Worm (Caenorhabditis elegans) whole organism, young adult: ENCODE measurements around the gene Y62F5A.9.
A peak's percentile ranks its signal among the peaks of the same experiment; 100 is the strongest.
"Not testable (repeated sequence)": the region's sequence is repeated elsewhere in the genome, so short reads cannot be mapped to it uniquely, and the experiment has no call there.

Source experiments
- B0019.2 ChIP-seq: fragments of 200-800 bp; sonication (Bioruptor generic); conservative IDR thresholded peaks from 2 replicates; pipeline ENCODE4 v1.3.6; 2022; ENCODE audit warnings: missing genetic modification reagents, missing genetic modification characterization, missing compliant biosample characterization
- B0261.1 ChIP-seq: sonication (generic microtip); optimal IDR thresholded peaks from 2 replicates; lab custom pipeline; 2016; ENCODE audit warnings: mild to moderate bottlenecking, missing genetic modification characterization, moderate library complexity, missing compliant biosample characterization
- C17E4.6 ChIP-seq: fragments of 200-800 bp; sonication (Bioruptor generic); IDR thresholded peaks from 2 replicates; pipeline ENCODE4 v1.3.6; 2022; ENCODE audit warnings: missing genetic modification reagents, missing genetic modification characterization, missing compliant biosample characterization
- D2030.7 ChIP-seq: fragments of 200-800 bp; sonication (Bioruptor generic); IDR thresholded peaks from 2 replicates; pipeline ENCODE4 v1.3.6; 2022; ENCODE audit warnings: missing genetic modification reagents, missing genetic modification characterization, missing compliant biosample characterization
- F37B4.10 ChIP-seq: fragments of 200-800 bp; sonication (Bioruptor generic); IDR thresholded peaks from 2 replicates; pipeline ENCODE4 v1.3.6; 2022; ENCODE audit warnings: missing genetic modification characterization, missing compliant biosample characterization
- T07F8.4 ChIP-seq: sonication (generic microtip); optimal IDR thresholded peaks from 2 replicates; lab custom pipeline; 2016; ENCODE audit warnings: mild to moderate bottlenecking, missing genetic modification characterization, moderate library complexity, missing compliant biosample characterization
- Y53F4B.3 ChIP-seq: fragments of 200-800 bp; sonication (Bioruptor generic); IDR thresholded peaks from 2 replicates; pipeline ENCODE4 v1.3.6; 2022; ENCODE audit warnings: missing genetic modification reagents, missing genetic modification characterization, missing compliant biosample characterization
- ZK185.1 ChIP-seq: sonication (generic microtip); optimal IDR thresholded peaks from 2 replicates; lab custom pipeline; 2016; ENCODE audit warnings: mild to moderate bottlenecking, missing genetic modification characterization, missing compliant biosample characterization; ENCODE audit not compliant: poor library complexity, severe bottlenecking
- akir-1 ChIP-seq: fragments of 200-800 bp; sonication (Bioruptor generic); optimal IDR thresholded peaks from 2 replicates; lab custom pipeline; 2018; ENCODE audit warnings: mild to moderate bottlenecking, missing genetic modification characterization, moderate library complexity, missing compliant biosample characterization
- aptf-2 ChIP-seq: fragments of 200-800 bp; sonication (Bioruptor generic); conservative IDR thresholded peaks from 2 replicates; pipeline ENCODE4 v1.3.6; 2022; ENCODE audit warnings: missing genetic modification reagents, missing genetic modification characterization, missing compliant biosample characterization
- atf-7 ChIP-seq: sonication (generic microtip); optimal IDR thresholded peaks from 2 replicates; lab custom pipeline; 2017; ENCODE audit warnings: mild to moderate bottlenecking, missing genetic modification characterization, missing compliant biosample characterization
- attf-3 ChIP-seq: fragments of 200-800 bp; sonication (Bioruptor generic); conservative IDR thresholded peaks from 2 replicates; pipeline ENCODE4 v1.3.6; 2022; ENCODE audit warnings: missing genetic modification reagents, missing genetic modification characterization, missing compliant biosample characterization
- attf-5 ChIP-seq: fragments of 200-800 bp; sonication (Bioruptor generic); optimal IDR thresholded peaks from 2 replicates; lab custom pipeline; 2018; ENCODE audit warnings: mild to moderate bottlenecking, missing genetic modification characterization, missing compliant biosample characterization
- attf-6 ChIP-seq: fragments of 200-800 bp; sonication (Bioruptor generic); IDR thresholded peaks from 2 replicates; pipeline ENCODE4 v1.3.6; 2022; ENCODE audit warnings: missing genetic modification reagents, missing genetic modification characterization, missing compliant biosample characterization
- ccch-3 ChIP-seq: fragments of 200-800 bp; sonication (Bioruptor generic); optimal IDR thresholded peaks from 2 replicates; lab custom pipeline; 2018; ENCODE audit warnings: mild to moderate bottlenecking, missing genetic modification characterization, missing compliant biosample characterization
- cebp-1 ChIP-seq, 2 experiments: fragments of 200-800 bp in 1 of 2; sonication (Bioruptor generic) in 1 of 2; sonication (generic microtip) in 1 of 2; IDR thresholded peaks in 1 of 2; optimal IDR thresholded peaks in 1 of 2; 2 replicates each; pipeline versions ENCODE4 v1.3.6 to Lab custom; 2017 to 2022; ENCODE audit warnings: missing compliant biosample characterization in 2 of 2, missing genetic modification characterization in 2 of 2, mild to moderate bottlenecking in 1 of 2, missing genetic modification reagents in 1 of 2, moderate library complexity in 1 of 2
- ceh-40 ChIP-seq: fragments of 200-800 bp; sonication (Bioruptor generic); IDR thresholded peaks from 2 replicates; pipeline ENCODE4 v1.3.6; 2022; ENCODE audit warnings: missing genetic modification characterization, missing compliant biosample characterization
- ekl-4 ChIP-seq: fragments of 200-800 bp; sonication (Bioruptor generic); IDR thresholded peaks from 2 replicates; pipeline ENCODE4 v1.3.6; 2022; ENCODE audit warnings: missing genetic modification reagents, missing genetic modification characterization, missing compliant biosample characterization
- gei-17 ChIP-seq: fragments of 200-800 bp; sonication (Bioruptor generic); optimal IDR thresholded peaks from 2 replicates; lab custom pipeline; 2018; ENCODE audit warnings: mild to moderate bottlenecking, missing genetic modification characterization, missing compliant biosample characterization
- hrde-1 ChIP-seq: sonication (generic microtip); optimal IDR thresholded peaks from 2 replicates; lab custom pipeline; 2016; ENCODE audit warnings: missing genetic modification characterization, mild to moderate bottlenecking, missing compliant biosample characterization, moderate library complexity, missing genotype, missing genetic modification reagents, borderline replicate concordance
- hsf-1 ChIP-seq: fragments of 200-800 bp; sonication (Bioruptor generic); IDR thresholded peaks from 2 replicates; pipeline ENCODE4 v1.3.6; 2022; ENCODE audit warnings: missing genetic modification reagents, missing genetic modification characterization, missing compliant biosample characterization
- lag-1 ChIP-seq: fragments of 200-800 bp; sonication (Bioruptor generic); IDR thresholded peaks from 2 replicates; pipeline ENCODE4 v1.3.6; 2022; ENCODE audit warnings: missing genetic modification reagents, missing genetic modification characterization, missing compliant biosample characterization
- let-526 ChIP-seq: fragments of 200-800 bp; sonication (Bioruptor generic); IDR thresholded peaks from 2 replicates; pipeline ENCODE4 v1.3.6; 2022; ENCODE audit warnings: missing genetic modification reagents, missing genetic modification characterization, missing compliant biosample characterization
- lin-26 ChIP-seq: fragments of 200-800 bp; sonication (Bioruptor generic); IDR thresholded peaks from 2 replicates; pipeline ENCODE4 v1.3.6; 2022; ENCODE audit warnings: missing genetic modification reagents, missing genetic modification characterization, missing compliant biosample characterization
- lin-35 ChIP-seq, 3 experiments: fragments of 150-350 bp in 2 of 3; sonication (generic microtip) in 1 of 3; optimal IDR thresholded peaks; 2 replicates each; lab custom pipeline; 2014 to 2018; ENCODE audit warnings: missing biosample characterization in 3 of 3, missing genetic modification characterization in 3 of 3, missing genetic modification reagents in 3 of 3
- lsl-1 ChIP-seq: fragments of 200-800 bp; sonication (Bioruptor generic); optimal IDR thresholded peaks from 2 replicates; lab custom pipeline; 2018; ENCODE audit warnings: mild to moderate bottlenecking, missing genetic modification characterization, moderate library complexity, missing compliant biosample characterization
- madf-10 ChIP-seq: sonication (generic microtip); optimal IDR thresholded peaks from 2 replicates; lab custom pipeline; 2016; ENCODE audit warnings: mild to moderate bottlenecking, missing genetic modification characterization, missing compliant biosample characterization
- madf-3 ChIP-seq: fragments of 200-800 bp; sonication (Bioruptor generic); IDR thresholded peaks from 2 replicates; pipeline ENCODE4 v1.3.6; 2022; ENCODE audit warnings: missing genetic modification reagents, missing genetic modification characterization, missing compliant biosample characterization
- nhr-179 ChIP-seq: sonication (generic microtip); optimal IDR thresholded peaks from 2 replicates; lab custom pipeline; 2016; ENCODE audit warnings: mild to moderate bottlenecking, missing genetic modification characterization, missing compliant biosample characterization
- nhr-80 ChIP-seq: sonication (generic microtip); optimal IDR thresholded peaks from 2 replicates; lab custom pipeline; 2016; ENCODE audit warnings: missing genetic modification characterization, missing compliant biosample characterization
- pbrm-1 ChIP-seq: fragments of 200-800 bp; sonication (Bioruptor generic); IDR thresholded peaks from 2 replicates; pipeline ENCODE4 v1.3.6; 2022; ENCODE audit warnings: missing genetic modification reagents, missing genetic modification characterization, missing compliant biosample characterization
- rec-8 ChIP-seq, 2 experiments: sonication (generic microtip); optimal IDR thresholded peaks; 2 replicates each; lab custom pipeline; 2016; ENCODE audit warnings: mild to moderate bottlenecking in 2 of 2, missing genetic modification characterization in 2 of 2, missing genetic modification reagents in 2 of 2, missing genotype in 2 of 2, missing biosample characterization in 1 of 2, missing compliant biosample characterization in 1 of 2, moderate library complexity in 1 of 2
- snpc-3.4 ChIP-seq: sonication (generic microtip); optimal IDR thresholded peaks from 2 replicates; lab custom pipeline; 2017; ENCODE audit warnings: missing genetic modification characterization, mild to moderate bottlenecking, missing compliant biosample characterization, antibody characterized with exemption, moderate library complexity, missing genotype, missing genetic modification reagents
- snpc-4 ChIP-seq, 5 experiments: fragments of 150-350 bp in 1 of 5; sonication (generic microtip) in 4 of 5; optimal IDR thresholded peaks; 2 replicates each; lab custom pipeline; 2014 to 2018; ENCODE audit warnings: missing genetic modification characterization in 5 of 5, missing biosample characterization in 3 of 5, antibody characterized with exemption in 2 of 5, mild to moderate bottlenecking in 2 of 5, missing compliant biosample characterization in 2 of 5, missing genotype in 2 of 5, moderate library complexity in 2 of 5, missing genetic modification reagents in 1 of 5
- unc-130 ChIP-seq: sonication (generic microtip); optimal IDR thresholded peaks from 2 replicates; lab custom pipeline; 2016; ENCODE audit warnings: missing genetic modification reagents, missing genetic modification characterization, missing compliant biosample characterization
- zfh-2 ChIP-seq: fragments of 200-800 bp; sonication (Bioruptor generic); conservative IDR thresholded peaks from 2 replicates; pipeline ENCODE4 v1.3.6; 2022; ENCODE audit warnings: missing genetic modification reagents, missing genetic modification characterization, missing compliant biosample characterization
- zim-3 ChIP-seq: sonication (generic microtip); optimal IDR thresholded peaks from 2 replicates; lab custom pipeline; 2017; ENCODE audit warnings: mild to moderate bottlenecking, missing genetic modification characterization, moderate library complexity, missing compliant biosample characterization
- ztf-18 ChIP-seq: sonication (generic microtip); optimal IDR thresholded peaks from 2 replicates; lab custom pipeline; 2016; ENCODE audit warnings: missing genotype, mild to moderate bottlenecking, missing genetic modification characterization, missing compliant biosample characterization
- ztf-26 ChIP-seq: sonication (generic microtip); optimal IDR thresholded peaks from 2 replicates; lab custom pipeline; 2017; ENCODE audit warnings: missing genetic modification characterization, missing compliant biosample characterization
- ztf-28 ChIP-seq: fragments of 200-800 bp; sonication (Bioruptor generic); IDR thresholded peaks from 2 replicates; pipeline ENCODE4 v1.3.6; 2022; ENCODE audit warnings: missing genetic modification reagents, missing genetic modification characterization, missing compliant biosample characterization
- ztf-3 ChIP-seq: fragments of 200-800 bp; sonication (Bioruptor generic); optimal IDR thresholded peaks from 2 replicates; lab custom pipeline; 2018; ENCODE audit warnings: mild to moderate bottlenecking, missing genetic modification characterization, missing compliant biosample characterization

Gene Y62F5A.9

ce11 chrII:11535924-11536323, 2.7 kb downstream of the Y62F5A.9 start:
- TF ChIP-seq T07F8.4 (no peak), madf-10 (no peak)
- TF ChIP-seq, all 124 proteins: peak for 0

- no peak for TF ChIP-seq nhr-179 (tag; lab: Kevin White, UChicago)
- TF ChIP-seq rec-8 (tag; optimal IDR thresholded peaks at IDR 0.05; lab: Kevin White, UChicago) = no peak
- no peak for TF ChIP-seq hsf-1
- 0 out of 2 replicates have a peak, but pooled peaks have one; percentile 21 for TF ChIP-seq aptf-2 (GFP tag; lab: Robert Waterston, UW)
- no peak for TF ChIP-seq B0261.1
- no peak for TF ChIP-seq ztf-3 (GFP tag; lab: Kevin White, UChicago)
- TF ChIP-seq lag-1 = 0 out of 2 replicates have a peak, but pooled peaks have one; percentile 52
- no peak for TF ChIP-seq ztf-18 (tag; lab: Kevin White, UChicago)
- TF ChIP-seq nhr-80 (tag; lab: Kevin White, UChicago) = no peak
- TF ChIP-seq ztf-26 (tag; lab: Kevin White, UChicago) = no peak
- TF ChIP-seq cebp-1 (GFP tag; IDR thresholded peaks at IDR 0.05; lab: Robert Waterston, UW) = no peak
- TF ChIP-seq cebp-1 (tag; optimal IDR thresholded peaks at IDR 0.05; lab: Kevin White, UChicago) = peak; percentile 40
- TF ChIP-seq, all 124 proteins: peak for 3
Measured at ce11 chrII:11535429-11535828, 3.2 kb downstream of the Y62F5A.9 start.

DNA sequence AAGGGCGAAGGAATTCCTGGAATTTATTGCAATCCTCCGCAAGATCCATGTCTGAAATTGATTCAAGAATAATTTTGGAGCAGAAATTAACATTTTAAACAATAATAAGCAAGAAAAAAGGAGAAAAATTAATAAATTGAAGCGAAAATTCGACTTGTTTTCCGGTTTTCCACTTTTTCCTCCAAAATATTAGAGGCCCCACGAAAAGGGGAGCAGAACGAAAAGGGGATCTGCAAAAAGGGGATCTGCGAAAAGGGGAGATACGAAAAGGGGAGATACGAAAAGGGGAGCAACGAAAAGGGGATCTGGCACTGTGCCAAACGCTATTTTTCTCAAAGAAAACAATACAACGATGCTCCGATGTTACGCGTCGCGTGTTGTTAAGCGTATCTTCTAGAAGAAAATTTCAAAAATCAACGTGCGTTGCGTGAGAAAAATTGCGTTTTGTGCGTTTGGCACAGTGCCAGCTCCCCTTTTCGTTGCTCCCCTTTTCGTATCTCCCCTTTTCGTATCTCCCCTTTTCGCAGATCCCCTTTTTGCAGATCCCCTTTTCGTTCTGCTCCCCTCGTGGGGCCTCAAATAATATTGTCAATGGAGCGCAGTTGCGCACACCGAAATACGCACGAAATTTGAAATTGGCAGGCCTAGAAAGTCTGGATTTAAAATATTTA, 4.1 kb downstream of the Y62F5A.9 start, which contains the start of gene Y62F5A.12:
Gene Y62F5A.12, minus strand, starts transcription at position 51 of the 671 bp plus-strand sequence.
- TF ChIP-seq F37B4.10 (peak; percentile 95), lin-26 (GFP tag; lab: Robert Waterston, UW) (peak; percentile 90), zim-3 (tag; lab: Kevin White, UChicago) (peak; percentile 66), snpc-4 (tag; optimal IDR thresholded peaks at IDR 0.05; lab: Kevin White, UChicago) (peak in 3 of 4 experiments; percentile 43 to 70 (median 65)), nhr-80 (tag; lab: Kevin White, UChicago) (peak; percentile 61), madf-10 (peak; percentile 90), pbrm-1 (GFP tag; lab: Robert Waterston, UW) (peak; percentile 96), atf-7 (tag; lab: Kevin White, UChicago) (peak; percentile 38), snpc-3.4 (tag; lab: Kevin White, UChicago) (peak; percentile 58), Y53F4B.3 (GFP tag; lab: Robert Waterston, UW) (peak; percentile 93), ztf-28 (GFP tag; lab: Robert Waterston, UW) (peak; percentile 98), madf-3 (GFP tag; lab: Robert Waterston, UW) (peak; percentile 93), let-526 (GFP tag; lab: Robert Waterston, UW) (peak; percentile 99), akir-1 (GFP tag; lab: Kevin White, UChicago) (peak; percentile 82), ZK185.1 (peak; percentile 71), ekl-4 (GFP tag; lab: Robert Waterston, UW) (peak; percentile 94), ceh-40 (GFP tag; lab: Robert Waterston, UW) (peak; percentile 89), attf-3 (GFP tag; lab: Robert Waterston, UW) (peak; percentile 85), gei-17 (peak; percentile 1), lsl-1 (peak; percentile 78), attf-5 (GFP tag; lab: Kevin White, UChicago) (peak; percentile 94), hsf-1 (peak; percentile 91), attf-6 (peak; percentile 74), hrde-1 (tag; lab: Kevin White, UChicago) (peak; percentile 1), B0019.2 (GFP tag; lab: Robert Waterston, UW) (peak; percentile 86), zfh-2 (GFP tag; lab: Robert Waterston, UW) (peak; percentile 70; the same call in 1 of the 2 replicates), C17E4.6 (peak; percentile 67), unc-130 (GFP tag; lab: Kevin White, UChicago) (peak; percentile 88), aptf-2 (GFP tag; lab: Robert Waterston, UW) (peak; percentile 96), lin-35 (GFP tag; optimal IDR thresholded peaks at IDR 0.05; lab: Kevin White, UChicago) (peak in 1 of 3 experiments; percentile 84), ccch-3 (peak; percentile 31), D2030.7 (GFP tag; lab: Robert Waterston, UW) (peak; percentile 99)
- TF ChIP-seq snpc-4 (GFP tag; optimal IDR thresholded peaks at IDR 0.05; lab: Kevin White, UChicago) = not testable (repeated sequence)
